Fruit fly (Drosophila melanogaster) whole organism, embryonic: Measurements from ENCODE around the gene Sec23.

ENCODE experiments used
- Adf1 ChIP-seq: fragments of 200-800 bp; sonication (Bioruptor generic); IDR thresholded peaks from 2 replicates; pipeline ENCODE4 v1.3.6; 2022; ENCODE audit warnings: missing biosample characterization, missing genetic modification characterization
- Bdp1 ChIP-seq: fragments of 200-800 bp; sonication (Bioruptor generic); optimal IDR thresholded peaks from 3 replicates; lab custom pipeline; 2016; ENCODE audit warnings: missing biosample characterization, missing genetic modification characterization
- CG14014 ChIP-seq: fragments of 200-800 bp; sonication (Bioruptor generic); IDR thresholded peaks from 2 replicates; pipeline ENCODE4 v1.3.6; 2022; ENCODE audit warnings: missing biosample characterization, missing genetic modification characterization
- CG1602 ChIP-seq: fragments of 200-800 bp; sonication (Bioruptor generic); optimal IDR thresholded peaks from 3 replicates; lab custom pipeline; 2016; ENCODE audit warnings: missing biosample characterization, missing genetic modification characterization
- CG1647 ChIP-seq: fragments of 200-800 bp; sonication (Bioruptor generic); optimal IDR thresholded peaks from 3 replicates; lab custom pipeline; 2016; ENCODE audit warnings: missing biosample characterization, missing genetic modification characterization
- CG17829 ChIP-seq: fragments of 200-800 bp; optimal IDR thresholded peaks from 2 replicates; lab custom pipeline; 2019; ENCODE audit warnings: missing biosample characterization, mild to moderate bottlenecking, missing genetic modification characterization, moderate library complexity
- CG18011 ChIP-seq: fragments of 200-800 bp; sonication (Bioruptor generic); optimal IDR thresholded peaks from 2 replicates; lab custom pipeline; 2017; ENCODE audit warnings: missing biosample characterization, missing genetic modification characterization, mild to moderate bottlenecking, moderate library complexity, missing genotype
- CG2889 ChIP-seq: fragments of 200-800 bp; sonication (Bioruptor generic); IDR thresholded peaks from 3 replicates; pipeline ENCODE4 v1.3.6; 2022; ENCODE audit warnings: missing biosample characterization, missing genetic modification characterization
- CG3163 ChIP-seq: fragments of 200-800 bp; sonication (Bioruptor generic); optimal IDR thresholded peaks from 3 replicates; lab custom pipeline; 2016; ENCODE audit warnings: missing biosample characterization, missing genetic modification characterization
- CG42726 ChIP-seq: fragments of 200-800 bp; sonication (Bioruptor generic); IDR thresholded peaks from 2 replicates; pipeline ENCODE4 v1.3.6; 2022; ENCODE audit warnings: missing biosample characterization, missing genetic modification characterization; ENCODE audit not compliant: partially characterized antibody
- CG6765 ChIP-seq: fragments of 200-800 bp; sonication (Bioruptor generic); optimal IDR thresholded peaks from 3 replicates; lab custom pipeline; 2017; ENCODE audit warnings: missing biosample characterization, mild to moderate bottlenecking, missing genetic modification characterization
- CG6854 ChIP-seq: fragments of 200-800 bp; sonication (Bioruptor generic); optimal IDR thresholded peaks from 3 replicates; lab custom pipeline; 2017; ENCODE audit warnings: missing biosample characterization, mild to moderate bottlenecking, missing genetic modification characterization
- CG7357 ChIP-seq: fragments of 200-800 bp; sonication (Bioruptor generic); IDR thresholded peaks from 3 replicates; pipeline ENCODE4 v1.3.6; 2022; ENCODE audit warnings: missing biosample characterization, missing genetic modification characterization
- CG8388 ChIP-seq: fragments of 200-800 bp; sonication (Bioruptor generic); optimal IDR thresholded peaks from 2 replicates; lab custom pipeline; 2019; ENCODE audit warnings: missing biosample characterization, mild to moderate bottlenecking, missing genetic modification characterization, moderate library complexity
- CG8765 ChIP-seq: fragments of 200-800 bp; sonication (Bioruptor generic); IDR thresholded peaks from 2 replicates; pipeline ENCODE4 v1.3.6; 2022; ENCODE audit warnings: missing biosample characterization, missing genetic modification characterization
- CG9727 ChIP-seq: fragments of 200-800 bp; sonication (Bioruptor generic); optimal IDR thresholded peaks from 3 replicates; lab custom pipeline; 2017; ENCODE audit warnings: missing biosample characterization, mild to moderate bottlenecking, missing genetic modification characterization
- CG9876 ChIP-seq: fragments of 200-800 bp; sonication (Bioruptor generic); optimal IDR thresholded peaks from 2 replicates; lab custom pipeline; 2016; ENCODE audit warnings: missing biosample characterization, missing genetic modification characterization
- Deaf1 ChIP-seq: fragments of 200-800 bp; optimal IDR thresholded peaks from 3 replicates; lab custom pipeline; 2019; ENCODE audit warnings: missing biosample characterization, mild to moderate bottlenecking, missing genetic modification characterization, moderate library complexity
- Dip3 ChIP-seq: fragments of 200-800 bp; sonication (Bioruptor generic); optimal IDR thresholded peaks from 3 replicates; lab custom pipeline; 2016; ENCODE audit warnings: missing biosample characterization, missing genetic modification characterization
- Dll ChIP-seq: fragments of 200-800 bp; sonication (Bioruptor generic); IDR thresholded peaks from 4 replicates; pipeline ENCODE4 v1.3.6; 2022; ENCODE audit warnings: missing biosample characterization, missing genetic modification characterization; ENCODE audit not compliant: partially characterized antibody
- Doc2 ChIP-seq: fragments of 200-800 bp; sonication (Bioruptor generic); IDR thresholded peaks from 2 replicates; pipeline ENCODE4 v1.3.6; 2022; ENCODE audit warnings: missing biosample characterization, missing genetic modification characterization
- Doc3 ChIP-seq: fragments of 200-800 bp; sonication (Bioruptor generic); IDR thresholded peaks from 3 replicates; pipeline ENCODE4 v1.3.6; 2022; ENCODE audit warnings: missing biosample characterization, missing genetic modification characterization; ENCODE audit not compliant: partially characterized antibody
- H2.0 ChIP-seq: fragments of 200-800 bp; sonication (Bioruptor generic); IDR thresholded peaks from 2 replicates; pipeline ENCODE4 v1.3.6; 2022; ENCODE audit warnings: missing biosample characterization, missing genetic modification characterization
- HLH4C ChIP-seq: fragments of 200-800 bp; sonication (Bioruptor generic); IDR thresholded peaks from 3 replicates; pipeline ENCODE4 v1.3.6; 2022; ENCODE audit warnings: missing biosample characterization, missing genetic modification characterization; ENCODE audit not compliant: partially characterized antibody
- MESR4 ChIP-seq: fragments of 200-800 bp; sonication (Bioruptor generic); optimal IDR thresholded peaks from 2 replicates; lab custom pipeline; 2018; ENCODE audit warnings: missing biosample characterization, mild to moderate bottlenecking, missing genetic modification characterization, moderate library complexity
- Mad ChIP-seq: fragments of 200-800 bp; sonication (Bioruptor generic); optimal IDR thresholded peaks from 2 replicates; lab custom pipeline; 2016; ENCODE audit warnings: missing biosample characterization, missing genetic modification characterization
- PHDP ChIP-seq: fragments of 200-800 bp; sonication (Bioruptor generic); optimal IDR thresholded peaks from 3 replicates; lab custom pipeline; 2018; ENCODE audit warnings: missing biosample characterization, mild to moderate bottlenecking, missing genetic modification characterization, moderate library complexity
- Six4 ChIP-seq: fragments of 200-800 bp; sonication (Bioruptor generic); optimal IDR thresholded peaks from 2 replicates; lab custom pipeline; 2016; ENCODE audit warnings: missing biosample characterization, missing genetic modification characterization
- Xrp1 ChIP-seq: fragments of 200-800 bp; sonication (Bioruptor generic); IDR thresholded peaks from 2 replicates; pipeline ENCODE4 v1.3.6; 2022; ENCODE audit warnings: missing biosample characterization, missing genetic modification characterization
- ase ChIP-seq: fragments of 200-800 bp; sonication (Bioruptor generic); IDR thresholded peaks from 3 replicates; pipeline ENCODE4 v1.3.6; 2022; ENCODE audit warnings: missing biosample characterization, missing genetic modification characterization
- chinmo ChIP-seq: fragments of 200-800 bp; sonication (Bioruptor generic); IDR thresholded peaks from 4 replicates; pipeline ENCODE4 v1.3.6; 2022; ENCODE audit warnings: missing biosample characterization, missing genetic modification characterization; ENCODE audit not compliant: partially characterized antibody
- crol ChIP-seq: fragments of 200-800 bp; sonication (Bioruptor generic); IDR thresholded peaks from 2 replicates; pipeline ENCODE4 v1.3.6; 2022; ENCODE audit warnings: missing biosample characterization, missing genetic modification characterization
- cwo ChIP-seq: fragments of 200-800 bp; sonication (Bioruptor generic); optimal IDR thresholded peaks from 3 replicates; lab custom pipeline; 2017; ENCODE audit warnings: missing biosample characterization, missing genetic modification characterization, mild to moderate bottlenecking, moderate library complexity, missing genetic modification reagents
- dimm ChIP-seq: fragments of 200-800 bp; sonication (Bioruptor generic); IDR thresholded peaks from 2 replicates; pipeline ENCODE4 v1.3.6; 2022; ENCODE audit warnings: missing biosample characterization, missing genetic modification characterization
- eyg ChIP-seq: fragments of 200-800 bp; sonication (Bioruptor generic); optimal IDR thresholded peaks from 3 replicates; lab custom pipeline; 2016; ENCODE audit warnings: missing biosample characterization, missing genetic modification characterization
- gem ChIP-seq: fragments of 200-800 bp; sonication (Bioruptor generic); optimal IDR thresholded peaks from 2 replicates; lab custom pipeline; 2019; ENCODE audit warnings: missing biosample characterization, mild to moderate bottlenecking, missing genetic modification characterization, moderate library complexity
- hkb ChIP-seq, 2 experiments: fragments of 200-800 bp in 1 of 2; fragments of >200 bp in 1 of 2; sonication (Bioruptor generic) in 1 of 2; IDR thresholded peaks in 1 of 2; optimal IDR thresholded peaks in 1 of 2; 2 replicates each; pipeline versions ENCODE4 v1.3.6 to Lab custom; 2017 to 2022; ENCODE audit warnings: missing biosample characterization in 1 of 2, missing genetic modification characterization in 1 of 2
- lbe ChIP-seq: fragments of 200-800 bp; sonication (Bioruptor generic); optimal IDR thresholded peaks from 2 replicates; lab custom pipeline; 2016; ENCODE audit warnings: missing biosample characterization, mild to moderate bottlenecking, missing genetic modification characterization
- lmd ChIP-seq: fragments of 200-800 bp; sonication (Bioruptor generic); IDR thresholded peaks from 2 replicates; pipeline ENCODE4 v1.3.6; 2022; ENCODE audit warnings: missing biosample characterization, missing genetic modification characterization
- pita ChIP-seq: fragments of 200-800 bp; sonication (Bioruptor generic); optimal IDR thresholded peaks from 2 replicates; lab custom pipeline; 2017; ENCODE audit warnings: missing biosample characterization, mild to moderate bottlenecking, missing genetic modification characterization
- pros ChIP-seq: fragments of 200-800 bp; sonication (Bioruptor generic); optimal IDR thresholded peaks from 3 replicates; lab custom pipeline; 2019; ENCODE audit warnings: missing biosample characterization, mild to moderate bottlenecking, missing genetic modification characterization, moderate library complexity
- ranshi ChIP-seq: fragments of 200-800 bp; sonication (Bioruptor generic); IDR thresholded peaks from 2 replicates; pipeline ENCODE4 v1.3.6; 2022; ENCODE audit warnings: missing biosample characterization, missing genetic modification characterization
- sens-2 ChIP-seq: fragments of 200-800 bp; sonication (Bioruptor generic); IDR thresholded peaks from 2 replicates; pipeline ENCODE4 v1.3.6; 2022; ENCODE audit warnings: missing biosample characterization, missing genetic modification characterization
- slbo ChIP-seq: fragments of 200-800 bp; sonication (Bioruptor generic); IDR thresholded peaks from 2 replicates; pipeline ENCODE4 v1.3.6; 2022; ENCODE audit warnings: missing biosample characterization, missing genetic modification characterization
- sna ChIP-seq: fragments of 200-800 bp; sonication (Bioruptor generic); IDR thresholded peaks from 2 replicates; pipeline ENCODE4 v1.3.6; 2022; ENCODE audit warnings: missing biosample characterization, missing genetic modification characterization; ENCODE audit not compliant: partially characterized antibody
- toy ChIP-seq: fragments of 200-800 bp; sonication (Bioruptor generic); IDR thresholded peaks from 2 replicates; pipeline ENCODE4 v1.3.6; 2022; ENCODE audit warnings: missing biosample characterization, missing genetic modification characterization
- ttk ChIP-seq: fragments of 200-800 bp; sonication (Bioruptor generic); IDR thresholded peaks from 2 replicates; pipeline ENCODE4 v2.1.2; 2022; ENCODE audit warnings: missing biosample characterization, missing genetic modification characterization
- tup ChIP-seq: fragments of 200-800 bp; sonication (Bioruptor generic); optimal IDR thresholded peaks from 2 replicates; lab custom pipeline; 2016; ENCODE audit warnings: missing biosample characterization, mild to moderate bottlenecking, missing genetic modification characterization, moderate library complexity
- twi ChIP-seq: fragments of 200-800 bp; optimal IDR thresholded peaks from 2 replicates; lab custom pipeline; 2019; ENCODE audit warnings: missing biosample characterization, mild to moderate bottlenecking, missing genetic modification characterization, moderate library complexity
- unpg ChIP-seq: fragments of 200-800 bp; sonication (Bioruptor generic); optimal IDR thresholded peaks from 3 replicates; lab custom pipeline; 2018; ENCODE audit warnings: missing biosample characterization, mild to moderate bottlenecking, missing genetic modification characterization, moderate library complexity

Sec23 gene

dm6 chr3R:5672658-5673217 is 23.9 kb downstream of the Sec23 start (continued):
- peak; percentile 81 for TF ChIP-seq eyg
- TF ChIP-seq hkb (optimal IDR thresholded peaks at IDR 0.05; lab: Kevin White, UChicago): no peak
- TF ChIP-seq hkb (GFP tag; IDR thresholded peaks at IDR 0.05; lab: Robert Waterston, UW): peak; percentile 78
- no peak for TF ChIP-seq Dll (GFP tag; lab: Robert Waterston, UW)
- TF ChIP-seq gem (tag; lab: Kevin White, UChicago): peak; percentile 73
- peak; percentile 96 for TF ChIP-seq chinmo
- peak; percentile 44 for TF ChIP-seq CG3163 (GFP tag; lab: Kevin White, UChicago)
- peak; percentile 83 for TF ChIP-seq PHDP
- TF ChIP-seq Dip3 (GFP tag; lab: Kevin White, UChicago): no peak
- no peak for TF ChIP-seq ttk (GFP tag; lab: Robert Waterston, UW)
- TF ChIP-seq unpg (GFP tag; lab: Kevin White, UChicago): peak; percentile 78
- no peak; the same call in 2 of the 3 replicates for TF ChIP-seq ase
- no peak for TF ChIP-seq ranshi (GFP tag; lab: Robert Waterston, UW)
- TF ChIP-seq CG8765: no peak
- TF ChIP-seq Xrp1 (GFP tag; lab: Robert Waterston, UW): peak; percentile 73
- no peak for TF ChIP-seq CG1647
- no peak for TF ChIP-seq CG2889 (GFP tag; lab: Robert Waterston, UW)
- TF ChIP-seq CG9876 (GFP tag; lab: Kevin White, UChicago): peak; percentile 45
- peak; percentile 80 for TF ChIP-seq CG9727 (GFP tag; lab: Kevin White, UChicago)
- 0 out of 2 replicates have a peak, but pooled peaks have one; percentile 18 for TF ChIP-seq slbo (GFP tag; lab: Robert Waterston, UW)
- TF ChIP-seq CG42726: no peak
- TF ChIP-seq lbe: peak; percentile 12
- no peak for TF ChIP-seq pita (GFP tag; lab: Kevin White, UChicago)
- TF ChIP-seq Mad (GFP tag; lab: Kevin White, UChicago): peak; percentile 77
- TF ChIP-seq pros (GFP tag; lab: Kevin White, UChicago): peak; percentile 77
- no peak for TF ChIP-seq H2.0 (GFP tag; lab: Robert Waterston, UW)
- peak; percentile 51 for TF ChIP-seq sens-2 (GFP tag; lab: Robert Waterston, UW)
- no peak for TF ChIP-seq CG7357 (GFP tag; lab: Robert Waterston, UW)
- TF ChIP-seq Doc3 (GFP tag; lab: Robert Waterston, UW): no peak
- TF ChIP-seq CG8388: peak; percentile 40
- TF ChIP-seq CG1602: peak; percentile 27
- no peak for TF ChIP-seq dimm (GFP tag; lab: Robert Waterston, UW)
- no peak for TF ChIP-seq Doc2
- peak; percentile 23 for TF ChIP-seq Bdp1 (GFP tag; lab: Kevin White, UChicago)
- peak; percentile 48 for TF ChIP-seq tup (GFP tag; lab: Kevin White, UChicago)
- TF ChIP-seq CG18011 (GFP tag; lab: Kevin White, UChicago): peak; percentile 63
- TF ChIP-seq HLH4C (GFP tag; lab: Robert Waterston, UW): no peak
- no peak for TF ChIP-seq toy
- no peak for TF ChIP-seq Deaf1 (tag; lab: Kevin White, UChicago)
- TF ChIP-seq Adf1 (GFP tag; lab: Robert Waterston, UW): peak; percentile 49; the same call in 1 of the 2 replicates
- TF ChIP-seq CG6854: peak; percentile 83
- TF ChIP-seq cwo: peak; percentile 95
- TF ChIP-seq lmd (GFP tag; lab: Robert Waterston, UW): no peak
- peak; percentile 57 for TF ChIP-seq Six4 (GFP tag; lab: Kevin White, UChicago)
- 0 out of 2 replicates have a peak, but pooled peaks have one; percentile 28 for TF ChIP-seq sna (GFP tag; lab: Robert Waterston, UW)
- TF ChIP-seq crol (GFP tag; lab: Robert Waterston, UW): peak; percentile 86
- TF ChIP-seq CG14014 (GFP tag; lab: Robert Waterston, UW): peak; percentile 61; the same call in 1 of the 2 replicates
- TF ChIP-seq CG6765 (GFP tag; lab: Kevin White, UChicago): peak; percentile 54
- TF ChIP-seq twi: peak; percentile 44
- peak; percentile 42 for TF ChIP-seq MESR4
- peak; percentile 62 for TF ChIP-seq CG17829 (tag; lab: Kevin White, UChicago)
